Worm (Caenorhabditis elegans) whole organism, midembryonic: ENCODE results near the gene rsp-7.

ENCODE experiments used
- T22C8.4 ChIP-seq: fragments of 200-800 bp; sonication (Bioruptor generic); IDR thresholded peaks from 2 replicates; pipeline ENCODE4 v1.3.6; 2022; ENCODE audit warnings: missing genetic modification characterization, missing compliant biosample characterization
- flt-1 ChIP-seq: fragments of 200-800 bp; sonication (Bioruptor generic); IDR thresholded peaks from 2 replicates; pipeline ENCODE4 v1.3.6; 2022; ENCODE audit warnings: missing genetic modification characterization, missing compliant biosample characterization
- klf-2 ChIP-seq: fragments of 200-800 bp; sonication (Bioruptor generic); conservative IDR thresholded peaks from 2 replicates; pipeline ENCODE4 v1.3.6; 2022; ENCODE audit warnings: missing genetic modification reagents, missing genetic modification characterization, missing compliant biosample characterization
- med-1 ChIP-seq: sonication (generic microtip); optimal IDR thresholded peaks from 2 replicates; lab custom pipeline; 2017; ENCODE audit warnings: missing genetic modification characterization, mild to moderate bottlenecking, missing compliant biosample characterization, antibody characterized with exemption, missing genetic modification reagents; ENCODE audit not compliant: insufficient read depth
- tab-1 ChIP-seq: fragments of 200-800 bp; sonication (Bioruptor generic); IDR thresholded peaks from 2 replicates; pipeline ENCODE4 v1.3.6; 2022; ENCODE audit warnings: missing genetic modification characterization, missing compliant biosample characterization
- ztf-23 ChIP-seq: fragments of 200-800 bp; sonication (Bioruptor generic); IDR thresholded peaks from 2 replicates; pipeline ENCODE4 v1.3.6; 2022; ENCODE audit warnings: missing genetic modification reagents, missing genetic modification characterization, missing compliant biosample characterization
- ztf-29 ChIP-seq: fragments of 200-800 bp; sonication (Bioruptor generic); IDR thresholded peaks from 2 replicates; pipeline ENCODE4 v1.3.6; 2022; ENCODE audit warnings: missing genetic modification reagents, missing genetic modification characterization, missing compliant biosample characterization

ce11 chrII:10662698-10663097 lies 3.7 kb downstream of the rsp-7 start, which contains the start of gene D2089.8:
- TF ChIP-seq med-1 (GFP tag; lab: Kevin White, UChicago) (no peak), flt-1 (no peak), T22C8.4 (GFP tag; lab: Robert Waterston, UW) (no peak), ztf-23 (GFP tag; lab: Robert Waterston, UW) (no peak), klf-2 (GFP tag; lab: Robert Waterston, UW) (no peak), tab-1 (no peak), ztf-29 (no peak)
